Worm (Caenorhabditis elegans): Measurements from ENCODE around the gene ZC395.11.

Gene ZC395.11

DNA sequence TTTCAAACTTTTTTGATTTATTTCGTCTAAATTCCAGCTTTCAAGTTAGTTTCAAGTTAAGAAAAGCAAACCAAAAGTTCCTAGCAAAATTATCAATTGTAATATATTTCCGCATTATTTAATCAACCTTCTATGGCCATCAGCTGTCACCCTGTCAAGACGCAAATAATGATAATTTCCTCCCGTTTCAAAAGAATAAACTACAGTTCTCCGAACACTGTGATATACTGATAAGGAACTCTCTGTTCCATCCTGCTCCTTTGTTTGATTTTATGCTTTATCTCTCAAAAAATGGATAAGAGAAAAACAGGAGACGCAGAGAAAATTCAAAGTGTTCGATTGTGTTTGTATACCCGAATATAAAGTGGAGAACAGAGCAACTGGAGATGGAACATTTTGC is 5.2 kb upstream of the ZC395.11 start (continued):
- TF ChIP-seq spr-1 (tag; optimal IDR thresholded peaks at IDR 0.05) (no peak), lin-38 (GFP tag; IDR thresholded peaks at IDR 0.05) (no peak), php-3 (GFP tag; IDR thresholded peaks at IDR 0.05) (0 out of 2 replicates have a peak, but pooled peaks have one; percentile 33)

- no peak for TF ChIP-seq lin-15B (tag; optimal IDR thresholded peaks at IDR 0.05)
- TF ChIP-seq aha-1 (tag), result peak; percentile 26
- peak in 1 of 2 experiments; percentile 95 for TF ChIP-seq unc-62 (GFP tag; optimal IDR thresholded peaks at IDR 0.05 in 1 of 2)
- TF ChIP-seq unc-62 (tag; optimal IDR thresholded peaks at IDR 0.05), result no peak
Observed at ce11 chrIII:5290230-5290629, 4.1 kb upstream of the ZC395.11 start.

DNA sequence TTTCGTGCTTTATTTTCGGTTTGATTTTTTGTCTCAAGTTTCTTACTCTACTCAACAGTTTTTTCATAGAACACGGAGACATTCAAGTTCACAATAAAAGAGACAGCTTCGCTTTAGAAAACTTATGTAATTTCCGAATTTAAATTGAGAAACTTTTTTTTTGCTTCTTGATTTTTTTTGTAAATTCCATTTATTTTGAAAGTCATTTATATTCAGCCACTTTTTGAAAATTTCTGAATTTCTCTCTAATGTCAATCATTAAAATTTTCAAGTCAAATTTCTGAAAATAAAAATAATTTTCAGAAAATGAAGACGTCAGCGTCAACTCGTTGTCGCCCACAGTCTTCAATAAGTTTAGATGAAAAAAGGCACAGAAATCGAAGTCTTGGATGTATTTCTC is 1.8 kb upstream of the ZC395.11 start, which contains the start of gene T15B12.1:
T15B12.1 (plus strand) TSS at position 301 of the 400 bp plus-strand sequence.
- TF ChIP-seq mep-1 (tag; optimal IDR thresholded peaks at IDR 0.05), result no peak
- no peak for TF ChIP-seq ZK546.5 (tag; optimal IDR thresholded peaks at IDR 0.05)
- no peak for TF ChIP-seq egl-27 (tag; optimal IDR thresholded peaks at IDR 0.05)
- peak; percentile 31 for TF ChIP-seq fkh-10 (GFP tag; optimal IDR thresholded peaks at IDR 0.05)
- no peak for TF ChIP-seq lim-7 (GFP tag; IDR thresholded peaks at IDR 0.05)
- TF ChIP-seq set-16 (GFP tag; IDR thresholded peaks at IDR 0.05), result no peak
- no peak for TF ChIP-seq R02D3.7 (tag; optimal IDR thresholded peaks at IDR 0.05)
- TF ChIP-seq nhr-102 (tag; optimal IDR thresholded peaks at IDR 0.05), result no peak
- no peak for TF ChIP-seq nhr-11 (tag; optimal IDR thresholded peaks at IDR 0.05)

DNA sequence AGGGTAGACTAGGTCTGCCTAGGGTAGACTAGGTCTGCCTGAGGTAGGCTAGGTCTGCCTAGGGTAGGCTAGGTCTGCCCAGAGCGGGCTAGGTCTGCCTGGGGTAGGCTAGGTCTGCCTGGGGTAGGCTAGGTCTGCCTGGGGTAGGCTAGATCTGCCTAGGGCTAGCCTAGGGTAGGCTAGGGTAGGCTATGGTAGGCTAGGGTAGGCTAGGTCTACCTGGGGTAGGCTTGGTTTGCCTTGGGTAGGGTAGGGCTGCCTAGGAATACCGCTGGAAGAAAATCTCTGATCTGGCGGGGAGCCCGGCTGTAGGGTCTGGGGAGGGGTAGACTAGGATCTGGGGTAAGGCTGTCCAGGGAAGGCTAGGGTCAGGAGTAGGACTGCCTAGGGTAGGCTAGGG is 621 bp downstream of the ZC395.11 start:
- no peak for TF ChIP-seq php-3 (GFP tag; IDR thresholded peaks at IDR 0.05)
- no peak for TF ChIP-seq attf-4 (tag; optimal IDR thresholded peaks at IDR 0.05)
- no peak for TF ChIP-seq unc-39 (tag; optimal IDR thresholded peaks at IDR 0.05)
- no peak for TF ChIP-seq tra-1 (GFP tag; IDR thresholded peaks at IDR 0.05)
- TF ChIP-seq spr-1 (tag; optimal IDR thresholded peaks at IDR 0.05), result no peak
- 0 out of 2 replicates have a peak, but pooled peaks have one; percentile 26 for TF ChIP-seq egl-43 (GFP tag; IDR thresholded peaks at IDR 0.05)
- TF ChIP-seq mes-2 (tag; optimal IDR thresholded peaks at IDR 0.05; ENCODE audit: poor library complexity, severe bottlenecking), result no peak
- no peak for TF ChIP-seq daf-12 (tag; optimal IDR thresholded peaks at IDR 0.05)
- no peak for TF ChIP-seq nhr-25 (tag; optimal IDR thresholded peaks at IDR 0.05; ENCODE audit: borderline replicate concordance, insufficient read depth)
- no peak for TF ChIP-seq spr-3 (GFP tag; optimal IDR thresholded peaks at IDR 0.05)
- peak; percentile 75 for TF ChIP-seq set-16 (GFP tag; IDR thresholded peaks at IDR 0.05)
- no peak for TF ChIP-seq nhr-11 (tag; optimal IDR thresholded peaks at IDR 0.05)
- no peak for TF ChIP-seq Y5F2A.4 (GFP tag; optimal IDR thresholded peaks at IDR 0.05)
- TF ChIP-seq dmd-8 (GFP tag; IDR thresholded peaks at IDR 0.05), result no peak
- TF ChIP-seq lsy-2 (tag; optimal IDR thresholded peaks at IDR 0.05), result no peak
- TF ChIP-seq vab-7 (GFP tag; IDR thresholded peaks at IDR 0.05), result no peak
- TF ChIP-seq nhr-48 (tag; optimal IDR thresholded peaks at IDR 0.05), result no peak

DNA sequence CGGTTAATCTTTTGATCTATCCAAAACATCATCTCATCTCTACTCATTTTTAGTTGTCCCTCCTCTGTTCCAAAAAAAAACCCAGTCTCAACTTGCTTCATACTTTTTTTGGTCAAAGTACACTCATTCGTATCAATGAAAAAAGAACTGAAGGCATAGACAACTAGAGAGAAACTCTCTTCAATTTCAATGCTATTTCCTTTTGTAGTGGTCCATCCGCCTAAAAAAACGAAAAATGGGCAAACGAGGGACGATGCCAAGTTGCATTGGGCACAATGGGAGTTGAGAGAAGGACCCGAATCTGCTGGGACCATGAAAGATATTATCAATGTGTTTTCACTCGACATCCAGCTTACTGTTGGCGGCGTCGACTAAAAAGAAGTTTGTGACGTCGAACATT is 5.9 kb downstream of the ZC395.11 start:
- TF ChIP-seq ceh-28 (tag; optimal IDR thresholded peaks at IDR 0.05), result no peak
- TF ChIP-seq ceh-44 (GFP tag; IDR thresholded peaks at IDR 0.05), result no peak
- no peak for TF ChIP-seq zip-2 (tag; optimal IDR thresholded peaks at IDR 0.05)
- TF ChIP-seq ctbp-1 (GFP tag; IDR thresholded peaks at IDR 0.05), result no peak
- no peak for TF ChIP-seq set-16 (GFP tag; IDR thresholded peaks at IDR 0.05)
- TF ChIP-seq hmg-1.1 (GFP tag; IDR thresholded peaks at IDR 0.05), result 0 out of 2 replicates have a peak, but pooled peaks have one; percentile 9
- TF ChIP-seq mxl-2 (GFP tag; conservative IDR thresholded peaks at IDR 0.05), result no peak
- no peak for TF ChIP-seq dmd-9 (GFP tag; IDR thresholded peaks at IDR 0.05)
- no peak for TF ChIP-seq nhr-25 (tag; optimal IDR thresholded peaks at IDR 0.05; ENCODE audit: borderline replicate concordance, insufficient read depth)
- TF ChIP-seq lsy-2 (tag; optimal IDR thresholded peaks at IDR 0.05), result peak in 1 of 2 experiments; percentile 64
- TF ChIP-seq Y48G9A.11 (GFP tag; IDR thresholded peaks at IDR 0.05), result no peak
- no peak for TF ChIP-seq ceh-32 (tag; optimal IDR thresholded peaks at IDR 0.05; ENCODE audit: poor library complexity)
- no peak for TF ChIP-seq daf-16 (GFP tag; optimal IDR thresholded peaks at IDR 0.05)
- TF ChIP-seq daf-16 (tag; optimal IDR thresholded peaks at IDR 0.05), result no peak
- no peak for TF ChIP-seq ztf-11 (tag; optimal IDR thresholded peaks at IDR 0.05)
- no peak for TF ChIP-seq nhr-48 (tag; optimal IDR thresholded peaks at IDR 0.05)
- no peak for TF ChIP-seq zfp-3 (GFP tag; conservative IDR thresholded peaks at IDR 0.05)
- TF ChIP-seq lin-29 (GFP tag; IDR thresholded peaks at IDR 0.05), result no peak
- no peak for TF ChIP-seq T20F7.1 (GFP tag; optimal IDR thresholded peaks at IDR 0.05)
- TF ChIP-seq mxl-3 (GFP tag; optimal IDR thresholded peaks at IDR 0.05), result no peak
- no peak for TF ChIP-seq dmd-8 (GFP tag; IDR thresholded peaks at IDR 0.05)
- no peak for TF ChIP-seq fkh-10 (GFP tag; optimal IDR thresholded peaks at IDR 0.05)

Data from whole organism, L4 larva.